Worm (Caenorhabditis elegans): ENCODE measurements around the gene grk-1.

- TF ChIP-seq dao-5 (tag; optimal IDR thresholded peaks at IDR 0.05) = no peak
- TF ChIP-seq him-1 (tag; optimal IDR thresholded peaks at IDR 0.05) = no peak
These were observed 17.7 kb downstream of the grk-1 start for ce11 chrX:9981259-9981658.
